Worm (Caenorhabditis elegans) whole organism, L2 larva: ENCODE data around the gene adm-2.

Source experiments
- C34F6.9 ChIP-seq: fragments of 150-350 bp; optimal IDR thresholded peaks from 2 replicates; lab custom pipeline; 2014; ENCODE audit warnings: missing biosample characterization, missing genetic modification characterization
- ama-1 ChIP-seq: fragments of 150-350 bp; optimal IDR thresholded peaks from 2 replicates; lab custom pipeline; 2018; ENCODE audit warnings: inconsistent platforms
- ceh-82 ChIP-seq: fragments of 150-350 bp; optimal IDR thresholded peaks from 2 replicates; lab custom pipeline; 2014; ENCODE audit warnings: missing biosample characterization, missing genetic modification characterization
- crh-2 ChIP-seq: sonication (generic microtip); optimal IDR thresholded peaks from 2 replicates; lab custom pipeline; 2017; ENCODE audit warnings: missing biosample characterization, missing genetic modification characterization
- elt-1 ChIP-seq: fragments of 150-350 bp; optimal IDR thresholded peaks from 2 replicates; lab custom pipeline; 2014; ENCODE audit warnings: missing biosample characterization, missing genetic modification characterization
- gmeb-1 ChIP-seq: fragments of 150-350 bp; optimal IDR thresholded peaks from 2 replicates; lab custom pipeline; 2014; ENCODE audit warnings: missing biosample characterization, missing genetic modification characterization
- nhr-23 ChIP-seq: fragments of 150-350 bp; optimal IDR thresholded peaks from 2 replicates; lab custom pipeline; 2014; ENCODE audit warnings: missing biosample characterization, missing genetic modification reagents, missing genetic modification characterization
- skn-1 ChIP-seq: sonication (generic microtip); optimal IDR thresholded peaks from 2 replicates; lab custom pipeline; 2017; ENCODE audit warnings: missing biosample characterization, missing genetic modification characterization
- unc-39 ChIP-seq: fragments of 150-350 bp; optimal IDR thresholded peaks from 2 replicates; lab custom pipeline; 2014; ENCODE audit warnings: missing biosample characterization, missing genetic modification characterization
- ztf-11 ChIP-seq: sonication (generic microtip); optimal IDR thresholded peaks from 2 replicates; lab custom pipeline; 2017; ENCODE audit warnings: missing biosample characterization, missing genetic modification characterization

DNA sequence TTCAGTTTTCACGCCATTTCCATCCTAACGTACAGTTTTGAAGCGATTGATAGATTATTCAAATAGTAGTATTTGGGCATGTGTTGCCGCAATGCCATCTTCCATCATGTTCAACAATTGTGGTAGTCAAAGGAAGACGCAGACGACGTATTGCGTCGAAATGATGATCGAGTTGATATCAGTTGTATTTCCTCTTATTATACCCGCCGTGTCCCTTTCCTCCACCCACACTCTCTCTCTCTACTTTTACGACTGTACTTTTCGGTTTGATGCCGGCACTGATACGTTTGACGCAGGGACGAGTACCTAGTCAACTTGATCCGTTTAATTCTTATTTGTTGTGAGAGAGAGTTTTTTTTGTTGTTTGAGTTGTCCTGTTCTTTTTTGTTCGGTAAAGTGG is 15.1 kb upstream of the adm-2 start:
- TF ChIP-seq C34F6.9 (tag; lab: Kevin White, UChicago) (no peak), ama-1 (no peak), nhr-23 (tag; lab: Kevin White, UChicago) (no peak), elt-1 (no peak), ztf-11 (tag; lab: Kevin White, UChicago) (no peak), crh-2 (tag; lab: Kevin White, UChicago) (peak; percentile 10), gmeb-1 (no peak), unc-39 (tag; lab: Kevin White, UChicago) (no peak), ceh-82 (tag; lab: Kevin White, UChicago) (no peak), skn-1 (tag; lab: Kevin White, UChicago) (no peak)
